Fruit fly (Drosophila melanogaster): ENCODE data around the gene Taf10b.

The Taf10b gene

dm6 chr2L:2769476-2770185, 2.0 kb upstream of the Taf10b start, which contains the start of the genes colt and HINT1:
colt (minus strand) TSS chr2L:2770069.
HINT1 (plus strand) TSS chr2L:2770135.
- TF ChIP-seq CG17801 (GFP tag; optimal IDR thresholded peaks at IDR 0.05; ENCODE audit: partially characterized antibody): peak; percentile 55

- TF ChIP-seq CG17801 (GFP tag; optimal IDR thresholded peaks at IDR 0.05; ENCODE audit: partially characterized antibody): peak; percentile 93
These were observed 1.8 kb downstream of the Taf10b start, which contains the start of the genes Snx21 and aph-1 for dm6 chr2L:2765659-2766373. Snx21 (minus strand) TSS chr2L:2765665. aph-1 (plus strand) TSS chr2L:2766233.

- no peak for TF ChIP-seq CG17801 (GFP tag; optimal IDR thresholded peaks at IDR 0.05; ENCODE audit: partially characterized antibody)
These were observed 7.4 kb downstream of the Taf10b start for dm6 chr2L:2760288-2760687.

dm6 chr2L:2759654-2760053, 8.0 kb downstream of the Taf10b start, which contains the start of the genes HemK2, Snapin and Tnpo-SR:
HemK2 (minus strand) TSS chr2L:2759677.
Snapin (minus strand) TSS chr2L:2759677.
Tnpo-SR (plus strand) TSS chr2L:2759924.
- peak; percentile 92 for TF ChIP-seq CG17801 (GFP tag; optimal IDR thresholded peaks at IDR 0.05; ENCODE audit: partially characterized antibody)

dm6 chr2L:2757930-2758556, 9.6 kb downstream of the Taf10b start:
- TF ChIP-seq CG17801 (GFP tag; optimal IDR thresholded peaks at IDR 0.05; ENCODE audit: partially characterized antibody): no peak

dm6 chr2L:2755323-2755695, 12.3 kb downstream of the Taf10b start:
- TF ChIP-seq CG17801 (GFP tag; optimal IDR thresholded peaks at IDR 0.05; ENCODE audit: partially characterized antibody): no peak

- peak; percentile 75 for TF ChIP-seq CG17801 (GFP tag; optimal IDR thresholded peaks at IDR 0.05; ENCODE audit: partially characterized antibody)
These were observed 13.0 kb downstream of the Taf10b start for dm6 chr2L:2754437-2755322.

- TF ChIP-seq CG17801 (GFP tag; optimal IDR thresholded peaks at IDR 0.05; ENCODE audit: partially characterized antibody): no peak
These were observed 13.7 kb downstream of the Taf10b start for dm6 chr2L:2753789-2754436.

dm6 chr2L:2752460-2753411, 14.9 kb downstream of the Taf10b start, which contains the start of gene Pgk:
Pgk (minus strand) TSS chr2L:2753068.
- TF ChIP-seq CG17801 (GFP tag; optimal IDR thresholded peaks at IDR 0.05; ENCODE audit: partially characterized antibody): peak; percentile 75

- peak; percentile 89 for TF ChIP-seq CG17801 (GFP tag; optimal IDR thresholded peaks at IDR 0.05; ENCODE audit: partially characterized antibody)
These were observed 15.7 kb downstream of the Taf10b start, which contains the start of gene Bacc for dm6 chr2L:2751904-2752459. Bacc (plus strand) TSS chr2L:2752445.

dm6 chr2L:2751085-2751710, 16.4 kb downstream of the Taf10b start:
- no peak for TF ChIP-seq CG17801 (GFP tag; optimal IDR thresholded peaks at IDR 0.05; ENCODE audit: partially characterized antibody)

Data from ovary, adult (tissue).